Fruit fly (Drosophila melanogaster): ENCODE results near the gene Fas3.

Gene Fas3

dm6 chr2L:18310489-18310888 lies 9.4 kb upstream of the Fas3 start:
- no peak for TF ChIP-seq CG17801 (GFP tag; optimal IDR thresholded peaks at IDR 0.05; ENCODE audit: partially characterized antibody)

DNA sequence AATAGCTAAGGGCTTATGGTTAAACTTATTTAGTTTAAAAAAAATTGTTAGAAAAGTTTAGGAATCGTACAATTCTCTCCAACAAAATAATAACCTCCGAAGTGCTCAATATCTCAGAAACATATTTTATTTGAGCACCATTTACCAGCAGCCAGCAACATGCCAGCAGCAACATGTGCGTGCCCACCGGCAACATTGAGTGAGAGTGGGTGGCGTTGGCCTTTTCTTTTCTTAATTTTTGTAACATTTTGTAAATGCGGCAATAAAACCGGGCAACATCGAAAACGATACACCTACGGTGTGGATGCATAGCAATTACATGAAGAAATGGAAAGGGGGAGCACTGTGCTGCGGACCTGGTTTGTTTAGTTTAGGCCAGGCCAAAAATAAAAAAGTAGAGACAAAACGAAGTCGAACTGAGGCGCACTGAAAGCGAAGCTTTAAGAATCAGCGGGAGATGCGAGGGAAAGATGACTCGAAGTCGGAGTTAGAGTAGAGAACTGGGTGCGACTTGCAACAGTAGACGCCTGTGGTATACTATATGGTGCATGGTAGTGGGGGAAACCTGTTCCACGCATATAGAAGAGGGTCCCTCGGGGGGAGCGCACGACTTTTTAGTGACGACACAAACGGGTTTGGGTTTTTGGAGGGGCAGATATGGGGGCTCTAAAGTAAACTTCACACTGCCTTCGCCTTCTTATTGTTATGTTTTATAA lies 8.2 kb upstream of the Fas3 start:
- no peak for TF ChIP-seq CG17801 (GFP tag; optimal IDR thresholded peaks at IDR 0.05; ENCODE audit: partially characterized antibody)

- TF ChIP-seq CG17801 (GFP tag; optimal IDR thresholded peaks at IDR 0.05; ENCODE audit: partially characterized antibody): no peak
Observed at dm6 chr2L:18312309-18312708, 7.6 kb upstream of the Fas3 start.

dm6 chr2L:18313922-18314712 lies 5.8 kb upstream of the Fas3 start:
- TF ChIP-seq CG17801 (GFP tag; optimal IDR thresholded peaks at IDR 0.05; ENCODE audit: partially characterized antibody): no peak

DNA sequence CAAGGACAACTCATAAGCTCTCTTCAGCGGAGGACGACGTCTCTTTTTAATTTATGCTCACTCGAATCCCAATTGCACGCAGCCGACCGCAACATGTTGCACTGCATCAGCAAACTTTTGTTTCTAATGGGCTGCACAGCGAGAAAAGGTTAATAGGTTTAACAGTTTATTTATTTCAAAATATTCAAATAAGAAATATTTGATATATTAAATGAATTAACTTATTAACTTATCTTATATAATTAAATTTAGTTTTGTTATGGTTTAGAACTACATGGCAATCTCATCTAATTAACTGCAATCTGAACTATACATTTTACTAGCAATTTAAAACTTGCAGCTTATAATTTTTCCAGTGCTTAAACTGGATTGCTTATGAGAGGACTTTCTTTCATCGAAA lies 4.4 kb upstream of the Fas3 start:
- no peak for TF ChIP-seq CG17801 (GFP tag; optimal IDR thresholded peaks at IDR 0.05; ENCODE audit: partially characterized antibody)

DNA sequence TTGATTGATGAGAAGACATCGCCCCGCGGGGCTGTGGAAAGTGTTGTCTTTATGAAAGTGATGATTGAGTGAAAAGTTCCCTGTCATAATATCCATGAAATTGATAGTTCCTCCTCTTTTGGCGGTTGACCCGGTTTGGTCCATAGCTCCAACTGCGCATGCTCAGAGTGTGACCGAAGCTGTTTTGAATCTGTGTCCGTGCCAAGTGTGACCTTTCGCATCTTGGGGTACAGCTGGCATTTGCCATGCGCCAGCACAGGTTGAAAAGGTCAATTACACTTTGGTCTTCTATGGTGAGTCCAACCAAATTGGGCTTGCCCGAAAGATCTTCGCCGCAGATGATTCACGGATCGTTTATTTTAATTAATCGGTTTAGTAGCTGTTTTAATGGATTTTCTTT lies 1.0 kb downstream of the Fas3 start:
- TF ChIP-seq CG17801 (GFP tag; optimal IDR thresholded peaks at IDR 0.05; ENCODE audit: partially characterized antibody): no peak

DNA sequence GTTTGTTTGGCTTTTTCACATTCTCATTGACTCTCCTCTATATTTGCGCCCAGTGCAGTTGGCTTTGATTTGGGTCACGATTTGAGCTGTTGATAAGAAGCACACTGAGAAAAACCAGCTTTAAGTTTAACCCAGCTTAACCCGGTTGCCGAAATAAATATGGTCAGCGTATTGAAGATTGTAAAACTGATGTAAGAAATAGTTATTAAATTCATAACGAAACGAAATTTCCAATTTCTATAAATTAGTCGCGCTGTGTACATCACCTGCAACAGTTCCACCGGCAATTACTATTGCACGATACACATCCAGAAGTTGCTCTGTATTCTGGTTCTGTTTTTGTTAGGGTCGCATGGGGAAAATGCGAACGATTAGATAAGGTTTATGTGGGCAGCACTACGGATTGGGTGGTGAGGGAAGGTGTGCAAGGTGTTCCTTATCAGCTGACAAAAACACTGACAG lies 5.2 kb downstream of the Fas3 start:
- peak; percentile 25 for TF ChIP-seq CG17801 (GFP tag; optimal IDR thresholded peaks at IDR 0.05; ENCODE audit: partially characterized antibody)

- no peak for TF ChIP-seq CG17801 (GFP tag; optimal IDR thresholded peaks at IDR 0.05; ENCODE audit: partially characterized antibody)
Observed at dm6 chr2L:18327007-18327406, 7.1 kb downstream of the Fas3 start.

DNA sequence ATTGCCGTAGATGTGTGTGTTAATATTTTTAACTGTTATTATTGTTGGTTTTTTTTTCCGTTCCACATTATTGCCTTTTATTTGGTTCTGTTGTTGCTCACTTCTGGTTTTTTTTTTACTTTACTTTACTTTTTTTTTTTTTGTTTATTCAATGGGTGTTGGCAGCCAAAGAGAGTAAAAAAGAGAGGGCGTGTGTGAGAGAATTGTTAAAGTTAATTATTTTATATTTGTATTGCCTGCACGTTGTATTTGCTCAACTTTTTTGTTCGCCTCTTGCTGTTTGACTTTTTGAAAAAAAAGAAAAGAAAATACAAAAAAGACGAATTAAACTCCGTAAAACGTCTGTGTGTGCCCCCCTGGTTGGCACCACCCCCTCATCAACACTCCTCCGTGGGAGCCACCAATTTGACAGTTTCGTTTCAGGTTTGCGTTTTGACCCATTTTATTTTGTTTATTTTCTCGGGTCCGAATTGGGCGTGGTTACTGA lies 7.7 kb downstream of the Fas3 start:
- TF ChIP-seq CG17801 (GFP tag; optimal IDR thresholded peaks at IDR 0.05; ENCODE audit: partially characterized antibody): peak; percentile 97

DNA sequence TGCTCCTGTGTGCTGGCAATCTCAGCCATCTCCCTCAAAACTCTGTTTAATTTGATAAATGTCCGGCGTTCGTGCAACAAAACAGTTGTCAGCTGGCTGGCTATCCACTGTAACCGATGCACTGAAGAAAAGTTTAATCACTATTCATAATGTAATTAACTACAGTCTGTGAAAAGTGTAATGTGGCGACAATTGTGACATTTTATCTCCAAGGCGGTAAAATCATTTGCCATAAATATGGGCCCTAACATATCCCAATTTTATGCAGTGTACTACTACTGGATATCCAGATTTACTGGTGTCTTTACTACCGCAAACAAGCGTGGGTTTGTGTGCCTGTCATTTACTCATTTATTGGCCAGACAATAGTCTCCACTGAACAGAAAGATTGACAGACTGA lies 8.8 kb downstream of the Fas3 start:
- TF ChIP-seq CG17801 (GFP tag; optimal IDR thresholded peaks at IDR 0.05; ENCODE audit: partially characterized antibody): no peak

DNA sequence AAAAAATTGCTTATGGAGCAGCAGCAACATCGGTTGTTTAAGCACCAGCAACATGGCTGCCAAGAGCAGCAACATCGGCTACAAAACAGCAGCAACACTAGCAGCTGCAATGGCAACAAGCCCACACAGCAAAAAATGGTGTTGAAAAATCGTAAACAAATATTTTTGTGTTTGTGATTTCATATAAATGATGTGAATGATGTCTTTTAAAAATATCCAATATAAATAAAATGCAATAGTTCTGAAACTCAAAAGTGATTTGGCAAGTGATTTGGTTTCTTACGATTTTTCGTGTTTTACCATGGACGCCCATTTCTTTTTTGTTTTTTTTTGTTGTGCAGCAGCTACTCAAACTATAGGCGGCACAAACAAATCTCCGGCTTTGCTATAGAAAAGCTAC lies 11.7 kb downstream of the Fas3 start:
- TF ChIP-seq CG17801 (GFP tag; optimal IDR thresholded peaks at IDR 0.05; ENCODE audit: partially characterized antibody): no peak

dm6 chr2L:18333831-18334437 lies 14.0 kb downstream of the Fas3 start:
- no peak for TF ChIP-seq CG17801 (GFP tag; optimal IDR thresholded peaks at IDR 0.05; ENCODE audit: partially characterized antibody)

DNA sequence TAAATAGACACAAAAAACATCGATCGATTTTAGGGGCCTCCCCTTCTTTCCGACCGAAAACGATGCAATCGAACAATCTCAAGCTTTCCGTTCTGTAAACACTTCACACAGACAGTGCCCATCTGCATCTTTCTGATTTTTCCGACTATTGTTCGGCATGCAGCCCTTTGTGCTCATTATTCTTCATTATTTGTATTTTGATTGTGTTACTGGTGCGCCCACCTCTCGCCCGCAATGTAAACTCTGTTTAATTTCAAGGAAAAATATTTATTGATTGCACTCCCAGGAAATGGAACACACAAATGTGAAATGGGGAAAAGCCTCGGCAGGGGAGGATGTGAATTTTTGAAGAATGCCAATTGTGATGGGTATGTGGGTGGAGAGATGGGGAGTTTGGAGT lies 15.7 kb downstream of the Fas3 start:
- no peak for TF ChIP-seq CG17801 (GFP tag; optimal IDR thresholded peaks at IDR 0.05; ENCODE audit: partially characterized antibody)

DNA sequence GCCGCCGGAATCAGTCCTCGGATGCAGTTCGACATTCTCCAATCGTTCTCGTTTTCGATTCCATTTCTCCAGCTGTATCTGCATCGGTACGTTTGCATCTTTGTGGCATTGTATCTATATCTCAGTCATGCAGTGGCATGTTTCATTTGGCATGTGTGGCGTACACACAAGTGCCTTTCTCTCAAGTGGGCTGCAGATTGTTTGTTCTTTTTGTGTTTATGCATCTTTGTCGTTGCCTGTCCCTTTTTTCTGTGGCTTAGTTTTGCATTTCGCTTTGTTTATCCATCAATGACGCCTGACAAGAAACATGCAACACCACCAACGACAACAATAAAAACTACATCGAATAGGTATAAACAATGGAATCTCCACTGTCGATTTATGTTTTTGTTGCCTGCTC lies 16.6 kb downstream of the Fas3 start:
- TF ChIP-seq CG17801 (GFP tag; optimal IDR thresholded peaks at IDR 0.05; ENCODE audit: partially characterized antibody): no peak

dm6 chr2L:18340921-18341320 lies 21.0 kb downstream of the Fas3 start:
- no peak for TF ChIP-seq CG17801 (GFP tag; optimal IDR thresholded peaks at IDR 0.05; ENCODE audit: partially characterized antibody)

DNA sequence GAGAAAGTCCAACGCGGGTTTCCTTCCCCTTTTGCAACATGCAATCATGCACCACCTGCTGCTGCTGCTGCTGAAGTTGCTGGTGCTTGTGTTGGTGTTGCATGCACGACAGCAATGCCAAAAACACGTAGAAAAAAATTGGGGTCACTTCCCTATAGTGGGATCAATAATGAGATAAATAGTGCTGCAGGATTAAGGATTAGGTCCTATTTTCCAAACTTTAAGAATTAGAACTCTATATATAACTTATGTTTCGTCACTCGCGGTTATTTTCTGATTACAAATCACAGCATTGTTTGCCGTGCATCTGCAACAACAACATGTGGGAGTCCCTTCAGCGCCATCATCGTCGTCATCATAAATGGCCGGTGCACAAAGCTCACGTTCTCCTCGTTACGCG lies 24.4 kb downstream of the Fas3 start:
- TF ChIP-seq CG17801 (GFP tag; optimal IDR thresholded peaks at IDR 0.05; ENCODE audit: partially characterized antibody): no peak
